Worm (Caenorhabditis elegans): Measurements from ENCODE around the gene thn-4.

DNA sequence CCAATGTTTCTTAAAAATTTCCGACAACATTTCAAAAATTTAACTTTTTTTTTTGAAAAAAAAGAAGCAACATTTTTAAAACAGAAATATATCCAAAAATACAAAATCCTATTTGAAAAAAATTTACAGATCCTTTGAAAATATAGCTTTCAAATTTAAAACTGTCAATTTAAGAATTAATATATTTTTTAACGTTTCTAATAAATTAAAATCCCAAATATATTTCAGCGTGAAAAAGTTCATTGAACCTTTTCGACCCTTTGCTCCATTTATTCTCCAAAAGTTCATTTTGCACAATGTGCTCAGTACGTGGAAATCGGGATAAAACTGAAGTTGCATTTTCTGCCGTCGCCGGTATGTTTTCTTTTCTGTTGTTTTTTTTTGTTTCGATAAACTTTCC, 38.4 kb downstream of the thn-4 start, which contains the start of gene phy-3:
- TF ChIP-seq pes-1 (GFP tag; IDR thresholded peaks at IDR 0.05) (no peak), F13C5.2 (tag; optimal IDR thresholded peaks at IDR 0.05) (no peak), flt-1 (GFP tag; IDR thresholded peaks at IDR 0.05) (no peak), ceh-36 (tag; optimal IDR thresholded peaks at IDR 0.05) (no peak), ets-7 (tag; optimal IDR thresholded peaks at IDR 0.05) (no peak), ama-1 (optimal IDR thresholded peaks at IDR 0.05) (no peak), tbx-11 (GFP tag; IDR thresholded peaks at IDR 0.05) (no peak), ceh-13 (GFP tag; optimal IDR thresholded peaks at IDR 0.05) (no peak), hnd-1 (tag; optimal IDR thresholded peaks at IDR 0.05) (no peak)
